Worm (Caenorhabditis elegans) whole organism, midembryonic: ENCODE results near the gene F49F1.9.

Experiments
- T22C8.4 ChIP-seq: fragments of 200-800 bp; sonication (Bioruptor generic); IDR thresholded peaks from 2 replicates; pipeline ENCODE4 v1.3.6; 2022; ENCODE audit warnings: missing genetic modification characterization, missing compliant biosample characterization
- cog-1 ChIP-seq: sonication (generic microtip); optimal IDR thresholded peaks from 2 replicates; lab custom pipeline; 2016; ENCODE audit warnings: missing genetic modification characterization, missing compliant biosample characterization
- flt-1 ChIP-seq: fragments of 200-800 bp; sonication (Bioruptor generic); IDR thresholded peaks from 2 replicates; pipeline ENCODE4 v1.3.6; 2022; ENCODE audit warnings: missing genetic modification characterization, missing compliant biosample characterization
- klf-2 ChIP-seq: fragments of 200-800 bp; sonication (Bioruptor generic); conservative IDR thresholded peaks from 2 replicates; pipeline ENCODE4 v1.3.6; 2022; ENCODE audit warnings: missing genetic modification reagents, missing genetic modification characterization, missing compliant biosample characterization
- med-1 ChIP-seq: sonication (generic microtip); optimal IDR thresholded peaks from 2 replicates; lab custom pipeline; 2017; ENCODE audit warnings: missing genetic modification characterization, mild to moderate bottlenecking, missing compliant biosample characterization, antibody characterized with exemption, missing genetic modification reagents; ENCODE audit not compliant: insufficient read depth
- ref-1 ChIP-seq: fragments of 200-800 bp; sonication (Bioruptor generic); conservative IDR thresholded peaks from 2 replicates; pipeline ENCODE4 v1.3.6; 2022; ENCODE audit warnings: missing genetic modification reagents, missing genetic modification characterization, missing compliant biosample characterization
- tab-1 ChIP-seq: fragments of 200-800 bp; sonication (Bioruptor generic); IDR thresholded peaks from 2 replicates; pipeline ENCODE4 v1.3.6; 2022; ENCODE audit warnings: missing genetic modification characterization, missing compliant biosample characterization
- ztf-23 ChIP-seq: fragments of 200-800 bp; sonication (Bioruptor generic); IDR thresholded peaks from 2 replicates; pipeline ENCODE4 v1.3.6; 2022; ENCODE audit warnings: missing genetic modification reagents, missing genetic modification characterization, missing compliant biosample characterization
- ztf-29 ChIP-seq: fragments of 200-800 bp; sonication (Bioruptor generic); IDR thresholded peaks from 2 replicates; pipeline ENCODE4 v1.3.6; 2022; ENCODE audit warnings: missing genetic modification reagents, missing genetic modification characterization, missing compliant biosample characterization

The F49F1.9 gene

DNA sequence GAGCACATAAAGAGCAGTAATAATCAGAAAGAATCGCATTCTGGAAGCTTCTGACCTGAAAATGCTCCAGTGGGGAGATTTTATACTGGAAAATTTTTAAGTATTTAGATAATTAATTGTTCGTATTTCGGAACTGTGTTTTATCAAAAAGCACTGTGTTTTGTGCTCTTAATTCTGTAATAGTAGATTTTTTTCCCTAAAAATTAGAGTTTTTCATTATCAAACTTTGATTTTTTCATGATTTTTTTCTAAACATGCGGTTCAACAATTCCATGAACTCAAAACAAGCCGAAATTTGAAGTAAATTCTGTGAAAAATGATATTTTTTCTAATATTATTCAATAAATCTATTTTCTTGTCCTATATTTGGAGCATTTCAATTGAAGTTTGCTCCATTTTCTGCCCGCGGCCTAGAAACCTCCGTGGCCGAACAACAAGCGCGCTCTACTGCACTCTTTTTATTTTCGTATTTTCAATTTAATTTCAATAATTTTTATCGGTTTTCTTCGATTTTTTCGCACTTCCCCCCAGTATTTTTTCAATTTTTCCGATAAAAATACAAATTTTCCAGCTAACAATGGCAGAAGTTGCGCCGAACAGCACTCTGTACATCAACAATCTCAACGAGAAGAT is 34.3 kb upstream of the F49F1.9 start, which contains the start of the genes K08D10.13 and rnp-2:
K08D10.13 (minus strand) TSS at position 51 of the 633 bp plus-strand sequence.
rnp-2 (plus strand) TSS at position 546 of the 633 bp plus-strand sequence.
- no peak for TF ChIP-seq ref-1 (GFP tag; lab: Robert Waterston, UW)
- TF ChIP-seq ztf-23 (GFP tag; lab: Robert Waterston, UW) = 0 out of 2 replicates have a peak, but pooled peaks have one; percentile 11
- TF ChIP-seq cog-1 (tag; lab: Kevin White, UChicago) = no peak
- no peak for TF ChIP-seq klf-2
- TF ChIP-seq med-1 (GFP tag; lab: Kevin White, UChicago) = no peak
- TF ChIP-seq flt-1 (GFP tag; lab: Robert Waterston, UW) = peak; percentile 53; the same call in 1 of the 2 replicates
- no peak for TF ChIP-seq T22C8.4 (GFP tag; lab: Robert Waterston, UW)
- no peak for TF ChIP-seq tab-1 (GFP tag; lab: Robert Waterston, UW)

DNA sequence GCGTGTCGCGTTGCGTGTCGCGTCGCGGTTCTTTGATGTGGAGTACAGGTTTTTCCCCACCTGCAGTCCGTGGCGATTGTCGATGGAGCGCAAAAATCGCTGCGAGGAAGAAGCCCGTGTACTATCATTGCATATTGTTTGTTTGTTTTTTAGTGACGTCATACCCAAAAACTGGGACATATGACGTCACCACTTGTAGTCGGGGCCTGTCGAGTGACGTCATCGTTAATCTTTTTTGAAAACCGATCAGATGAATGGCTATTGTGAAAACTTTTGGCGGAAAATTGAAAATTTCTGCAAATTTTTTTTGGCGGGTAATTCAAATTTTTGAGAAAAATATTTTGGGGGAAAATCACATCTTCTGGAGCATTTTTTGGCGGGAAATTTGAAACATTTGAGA is 29.9 kb upstream of the F49F1.9 start:
- TF ChIP-seq med-1 (GFP tag; lab: Kevin White, UChicago) = no peak
- no peak for TF ChIP-seq tab-1 (GFP tag; lab: Robert Waterston, UW)
- no peak for TF ChIP-seq klf-2

DNA sequence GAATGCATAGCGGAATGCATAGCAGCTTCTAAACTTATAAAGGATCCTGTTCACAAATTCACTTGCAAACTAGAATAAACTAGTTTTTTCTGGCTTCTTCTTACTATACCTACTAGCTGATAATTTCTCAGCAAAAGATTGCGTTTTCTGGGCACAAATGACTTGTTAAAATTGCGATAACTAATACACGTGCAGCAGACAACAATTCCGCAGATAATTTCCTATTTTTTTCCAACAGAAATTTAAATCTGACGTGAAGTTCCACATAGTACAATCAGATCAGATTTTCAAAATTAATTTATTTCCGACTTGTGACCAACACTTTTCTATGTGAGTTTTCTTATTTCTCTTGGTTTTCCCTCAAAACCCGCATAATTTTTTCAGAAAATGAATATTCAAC is 27.0 kb upstream of the F49F1.9 start, which contains the start of gene scrm-8:
scrm-8 (plus strand) TSS at position 301 of the 400 bp plus-strand sequence.
- no peak for TF ChIP-seq ztf-23 (GFP tag; lab: Robert Waterston, UW)
- TF ChIP-seq cog-1 (tag; lab: Kevin White, UChicago) = no peak
- no peak for TF ChIP-seq tab-1 (GFP tag; lab: Robert Waterston, UW)
- TF ChIP-seq ref-1 (GFP tag; lab: Robert Waterston, UW) = no peak

DNA sequence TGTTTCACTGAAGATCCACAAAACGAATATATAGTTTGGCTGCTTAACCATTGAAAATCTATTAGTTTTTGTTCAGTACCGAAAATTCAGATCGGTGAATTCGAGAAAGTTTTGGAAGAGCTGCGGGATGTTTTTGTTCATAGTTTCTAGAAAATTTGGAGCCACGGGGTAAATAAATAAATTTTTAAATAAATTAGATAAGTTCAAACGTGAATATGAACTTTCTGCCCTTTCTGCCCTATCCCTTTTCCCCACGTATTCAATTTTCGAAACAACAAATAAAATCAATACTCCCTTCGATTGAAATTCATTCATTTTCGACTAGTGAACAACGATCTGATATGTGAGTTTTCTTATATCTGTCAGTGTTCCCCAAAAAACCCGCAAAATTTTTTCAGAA is 24.7 kb upstream of the F49F1.9 start, which contains the start of gene scrm-5:
scrm-5 (plus strand) TSS at position 301 of the 400 bp plus-strand sequence.
- TF ChIP-seq flt-1 (GFP tag; lab: Robert Waterston, UW) (no peak), tab-1 (GFP tag; lab: Robert Waterston, UW) (no peak), ztf-23 (GFP tag; lab: Robert Waterston, UW) (no peak), klf-2 (no peak), ref-1 (GFP tag; lab: Robert Waterston, UW) (no peak), ztf-29 (GFP tag; lab: Robert Waterston, UW) (no peak), cog-1 (tag; lab: Kevin White, UChicago) (no peak), T22C8.4 (GFP tag; lab: Robert Waterston, UW) (no peak), med-1 (GFP tag; lab: Kevin White, UChicago) (no peak)

DNA sequence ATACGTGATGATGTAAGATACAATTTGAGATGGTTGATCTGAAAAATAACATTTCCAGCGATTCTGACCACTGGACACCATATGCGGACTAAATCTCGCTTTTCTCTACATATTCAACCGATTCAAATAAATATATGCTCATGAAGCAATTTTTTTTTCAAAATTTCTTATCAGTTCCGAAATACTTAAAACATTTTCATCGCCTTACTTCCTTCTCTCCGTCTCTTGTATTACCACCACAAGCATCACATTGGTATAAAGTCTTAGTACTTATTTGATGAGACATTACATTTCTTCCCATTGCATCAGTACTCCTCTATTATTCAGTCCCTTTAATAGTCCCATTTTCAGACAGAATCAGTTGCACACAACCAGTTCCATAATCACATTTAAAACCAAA is 17.3 kb upstream of the F49F1.9 start, which contains the start of gene K08D10.14:
K08D10.14 (plus strand) TSS at position 301 of the 400 bp plus-strand sequence.
- no peak for TF ChIP-seq cog-1 (tag; lab: Kevin White, UChicago)
- TF ChIP-seq klf-2 = no peak
- TF ChIP-seq flt-1 (GFP tag; lab: Robert Waterston, UW) = no peak
- TF ChIP-seq ztf-29 (GFP tag; lab: Robert Waterston, UW) = no peak
- no peak for TF ChIP-seq ref-1 (GFP tag; lab: Robert Waterston, UW)
- TF ChIP-seq T22C8.4 (GFP tag; lab: Robert Waterston, UW) = no peak
- TF ChIP-seq ztf-23 (GFP tag; lab: Robert Waterston, UW) = no peak
- TF ChIP-seq tab-1 (GFP tag; lab: Robert Waterston, UW) = no peak
- no peak for TF ChIP-seq med-1 (GFP tag; lab: Kevin White, UChicago)

DNA sequence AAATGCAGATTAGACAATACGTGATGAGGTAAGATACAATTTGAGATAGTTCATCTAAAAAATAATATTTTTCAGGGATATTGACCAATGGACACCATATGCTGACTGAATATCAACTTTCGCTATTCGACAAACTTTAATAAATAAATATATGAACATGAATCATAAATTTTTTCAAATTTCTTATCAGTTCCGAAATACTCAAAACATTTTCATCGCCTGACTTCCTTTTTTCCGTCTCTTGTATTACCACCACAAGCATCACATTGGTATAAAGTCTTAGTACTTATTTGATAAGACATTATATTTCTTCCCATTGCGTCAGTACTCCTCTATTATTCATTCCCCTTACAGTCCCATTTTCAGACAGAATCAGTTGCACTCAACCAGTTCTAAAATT is 14.8 kb upstream of the F49F1.9 start, which contains the start of the genes K08D10.10 and R07C12.1:
K08D10.10 (plus strand) TSS at position 93 of the 400 bp plus-strand sequence.
R07C12.1 (plus strand) TSS at position 314 of the 400 bp plus-strand sequence.
- no peak for TF ChIP-seq ztf-29 (GFP tag; lab: Robert Waterston, UW)
- no peak for TF ChIP-seq klf-2
- no peak for TF ChIP-seq ztf-23 (GFP tag; lab: Robert Waterston, UW)
- no peak for TF ChIP-seq flt-1 (GFP tag; lab: Robert Waterston, UW)
- no peak for TF ChIP-seq med-1 (GFP tag; lab: Kevin White, UChicago)
- TF ChIP-seq T22C8.4 (GFP tag; lab: Robert Waterston, UW) = no peak
- TF ChIP-seq ref-1 (GFP tag; lab: Robert Waterston, UW) = no peak
- TF ChIP-seq tab-1 (GFP tag; lab: Robert Waterston, UW) = no peak
- TF ChIP-seq cog-1 (tag; lab: Kevin White, UChicago) = no peak

DNA sequence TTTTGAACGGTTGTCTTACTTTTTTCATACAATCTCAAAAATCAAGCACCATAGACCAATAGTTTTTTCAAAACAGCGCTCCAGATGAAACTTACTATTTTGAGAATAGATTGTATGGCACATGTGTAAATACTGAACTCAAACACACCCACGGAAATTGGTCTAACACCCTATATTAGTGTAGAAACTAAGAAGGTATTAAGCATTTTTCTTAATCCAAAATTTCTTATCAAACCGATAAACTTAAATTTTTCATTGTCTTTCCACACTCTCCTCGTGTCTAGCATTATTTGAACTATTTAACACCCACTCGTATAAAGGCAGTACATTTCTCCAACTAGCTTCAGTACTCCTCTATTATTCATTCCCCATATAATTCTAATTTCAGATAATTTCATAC is 12.8 kb upstream of the F49F1.9 start:
- TF ChIP-seq med-1 (GFP tag; lab: Kevin White, UChicago) (no peak), tab-1 (GFP tag; lab: Robert Waterston, UW) (no peak), cog-1 (tag; lab: Kevin White, UChicago) (no peak), ref-1 (GFP tag; lab: Robert Waterston, UW) (no peak)

DNA sequence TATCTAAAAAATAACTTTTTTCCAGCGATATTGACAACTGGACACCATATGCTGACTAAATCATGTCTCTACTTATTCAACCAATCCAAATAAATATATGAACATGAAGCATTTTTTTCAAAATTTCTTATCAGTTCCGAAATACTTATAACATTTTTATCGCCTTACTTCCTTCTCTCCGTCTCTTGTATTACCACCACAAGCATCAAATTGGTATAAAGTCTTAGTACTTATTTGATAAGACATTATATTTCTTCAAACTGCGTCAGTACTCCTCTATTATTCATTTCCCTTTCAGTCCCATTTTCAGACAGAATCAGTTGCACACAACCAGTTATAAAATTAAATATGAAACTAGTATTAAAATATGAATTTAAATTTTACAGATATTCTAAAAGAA is 10.5 kb upstream of the F49F1.9 start:
- no peak for TF ChIP-seq ref-1 (GFP tag; lab: Robert Waterston, UW)
- TF ChIP-seq flt-1 (GFP tag; lab: Robert Waterston, UW) = no peak
- no peak for TF ChIP-seq med-1 (GFP tag; lab: Kevin White, UChicago)
- TF ChIP-seq ztf-23 (GFP tag; lab: Robert Waterston, UW) = no peak
- TF ChIP-seq cog-1 (tag; lab: Kevin White, UChicago) = no peak
- no peak for TF ChIP-seq T22C8.4 (GFP tag; lab: Robert Waterston, UW)
- no peak for TF ChIP-seq tab-1 (GFP tag; lab: Robert Waterston, UW)
- TF ChIP-seq klf-2 = no peak
- no peak for TF ChIP-seq ztf-29 (GFP tag; lab: Robert Waterston, UW)

DNA sequence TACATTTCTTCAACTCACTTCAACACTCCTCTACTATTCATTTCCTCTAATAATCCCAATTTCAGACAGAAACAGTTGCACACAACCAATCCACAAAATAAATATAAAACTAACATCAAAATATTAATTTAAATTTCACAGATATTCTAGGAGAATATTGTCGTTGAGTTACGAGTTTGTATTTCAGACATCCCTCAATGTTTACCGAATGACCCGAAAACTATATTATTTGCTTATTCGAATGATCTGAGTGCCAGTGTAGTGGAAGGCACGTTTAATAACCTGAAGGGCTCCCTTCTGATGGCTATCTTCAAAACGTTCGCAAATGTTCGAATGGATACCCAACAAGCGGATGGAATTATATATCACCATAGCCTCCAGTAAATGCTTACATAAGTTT is 7.4 kb upstream of the F49F1.9 start, which contains the start of gene R07C12.3:
R07C12.3 (plus strand) TSS at position 301 of the 400 bp plus-strand sequence.
- TF ChIP-seq T22C8.4 (GFP tag; lab: Robert Waterston, UW) = no peak
- no peak for TF ChIP-seq klf-2
